Fruit fly (Drosophila melanogaster): ENCODE results near the gene sqh.

dm6 chrX:6265456-6265877 is 40.5 kb upstream of the sqh start:
- TF ChIP-seq Abd-B (GFP tag; optimal IDR thresholded peaks at IDR 0.05) = no peak
- TF ChIP-seq Myc (optimal IDR thresholded peaks at IDR 0.05) = no peak
- TF ChIP-seq jim (GFP tag; optimal IDR thresholded peaks at IDR 0.05) = no peak
- peak; percentile 89 for TF ChIP-seq ey (GFP tag; optimal IDR thresholded peaks at IDR 0.05)
- TF ChIP-seq Hr83 (GFP tag; optimal IDR thresholded peaks at IDR 0.05; ENCODE audit: poor library complexity, severe bottlenecking) = no peak
- TF ChIP-seq Rel (GFP tag; optimal IDR thresholded peaks at IDR 0.05) = peak; percentile 71
- no peak for TF ChIP-seq Rel (tag; optimal IDR thresholded peaks at IDR 0.05)
- peak; percentile 11 for TF ChIP-seq dsf (GFP tag; optimal IDR thresholded peaks at IDR 0.05; ENCODE audit: borderline replicate concordance)
- TF ChIP-seq pan (optimal IDR thresholded peaks at IDR 0.05) = no peak
- TF ChIP-seq rgr (GFP tag; optimal IDR thresholded peaks at IDR 0.05) = peak; percentile 91
- TF ChIP-seq br (GFP tag; optimal IDR thresholded peaks at IDR 0.05) = peak; percentile 92
- TF ChIP-seq Vsx2 (GFP tag; optimal IDR thresholded peaks at IDR 0.05; ENCODE audit: partially characterized antibody) = no peak

Measured in whole organism, wandering third instar larva.